Fruit fly (Drosophila melanogaster) whole organism, adult: Measurements from ENCODE around the gene Ubr3.

Experiments
- CG11617 ChIP-seq: fragments of 200-800 bp; sonication (Bioruptor generic); optimal IDR thresholded peaks from 2 replicates; lab custom pipeline; 2017; ENCODE audit warnings: mild to moderate bottlenecking, missing biosample characterization, missing genetic modification reagents, missing genetic modification characterization
- CG5204 ChIP-seq: fragments of 200-800 bp; sonication (Bioruptor generic); optimal IDR thresholded peaks from 2 replicates; lab custom pipeline; 2016; ENCODE audit warnings: missing biosample characterization, missing genetic modification characterization
- CG7101 ChIP-seq: fragments of 200-800 bp; sonication (Bioruptor generic); optimal IDR thresholded peaks from 2 replicates; lab custom pipeline; 2018; ENCODE audit warnings: missing biosample characterization, mild to moderate bottlenecking, missing genetic modification characterization, moderate library complexity
- Clk ChIP-seq: fragments of 200-800 bp; sonication (Bioruptor generic); optimal IDR thresholded peaks from 2 replicates; lab custom pipeline; 2017; ENCODE audit warnings: missing biosample characterization, missing genetic modification characterization
- Crg-1 ChIP-seq: fragments of 200-800 bp; sonication (Bioruptor generic); optimal IDR thresholded peaks from 2 replicates; lab custom pipeline; 2016; ENCODE audit warnings: missing biosample characterization, missing genetic modification characterization
- Mnt ChIP-seq: fragments of 200-800 bp; sonication (Bioruptor generic); optimal IDR thresholded peaks from 2 replicates; lab custom pipeline; 2016; ENCODE audit warnings: missing biosample characterization, mild to moderate bottlenecking, missing genetic modification characterization
- bab1 ChIP-seq: fragments of 200-800 bp; sonication (Bioruptor generic); optimal IDR thresholded peaks from 3 replicates; lab custom pipeline; 2019; ENCODE audit warnings: missing biosample characterization, mild to moderate bottlenecking, missing genetic modification characterization, moderate library complexity
- kay ChIP-seq: fragments of 200-800 bp; sonication (Bioruptor generic); peaks from one replicate; lab custom pipeline; 2016; ENCODE audit warnings: missing biosample characterization, missing genetic modification characterization, borderline replicate concordance
- tj ChIP-seq: fragments of 200-800 bp; sonication (Bioruptor generic); optimal IDR thresholded peaks from 3 replicates; lab custom pipeline; 2017; ENCODE audit warnings: missing biosample characterization, mild to moderate bottlenecking, missing genetic modification characterization, moderate library complexity
- toe ChIP-seq: fragments of 200-800 bp; sonication (Bioruptor generic); optimal IDR thresholded peaks from 2 replicates; lab custom pipeline; 2016; ENCODE audit warnings: missing biosample characterization, missing genetic modification characterization

- TF ChIP-seq CG11617 (GFP tag; lab: Kevin White, UChicago) (no peak), CG7101 (no peak), toe (GFP tag; lab: Kevin White, UChicago) (no peak), CG5204 (GFP tag; lab: Kevin White, UChicago) (no peak), Clk (GFP tag; lab: Kevin White, UChicago) (no peak), bab1 (GFP tag; lab: Kevin White, UChicago) (no peak), tj (GFP tag; lab: Kevin White, UChicago) (no peak), Crg-1 (no peak), kay (GFP tag; lab: Kevin White, UChicago) (no peak), Mnt (GFP tag; lab: Kevin White, UChicago) (no peak)
Observed at dm6 chrX:7944151-7944713, 8.5 kb downstream of the Ubr3 start.
